Worm (Caenorhabditis elegans) whole organism, early embryonic: ENCODE data around the gene Y6E2A.1.

Experiments
- B0310.2 ChIP-seq: sonication (generic microtip); optimal IDR thresholded peaks from 2 replicates; lab custom pipeline; 2016; ENCODE audit warnings: mild to moderate bottlenecking, missing genetic modification characterization, missing compliant biosample characterization
- aly-1 ChIP-seq: sonication (generic microtip); optimal IDR thresholded peaks from 2 replicates; lab custom pipeline; 2016; ENCODE audit warnings: missing genetic modification characterization, missing compliant biosample characterization
- ama-1 ChIP-seq: fragments of 150-350 bp; optimal IDR thresholded peaks from 2 replicates; lab custom pipeline; 2014
- ceh-13 ChIP-seq: fragments of 200-800 bp; sonication (Bioruptor generic); optimal IDR thresholded peaks from 2 replicates; lab custom pipeline; 2018; ENCODE audit warnings: mild to moderate bottlenecking, missing genetic modification characterization, missing compliant biosample characterization
- ceh-36 ChIP-seq: sonication (generic microtip); optimal IDR thresholded peaks from 2 replicates; lab custom pipeline; 2016; ENCODE audit warnings: missing genetic modification characterization, inconsistent platforms, missing compliant biosample characterization
- flt-1 ChIP-seq: fragments of 200-800 bp; sonication (Bioruptor generic); IDR thresholded peaks from 2 replicates; pipeline ENCODE4 v1.3.6; 2022; ENCODE audit warnings: missing genetic modification characterization, missing compliant biosample characterization
- hmbx-1 ChIP-seq: sonication (generic microtip); optimal IDR thresholded peaks from 2 replicates; lab custom pipeline; 2016; ENCODE audit warnings: mild to moderate bottlenecking, missing genetic modification characterization, missing compliant biosample characterization
- hmg-4 ChIP-seq: fragments of 200-800 bp; sonication (Bioruptor generic); optimal IDR thresholded peaks from 2 replicates; lab custom pipeline; 2018; ENCODE audit warnings: mild to moderate bottlenecking, missing genetic modification characterization, missing compliant biosample characterization
- hnd-1 ChIP-seq: sonication (generic microtip); optimal IDR thresholded peaks from 2 replicates; lab custom pipeline; 2016; ENCODE audit warnings: missing genetic modification characterization, missing compliant biosample characterization
- pes-1 ChIP-seq: fragments of 200-800 bp; sonication (Bioruptor generic); IDR thresholded peaks from 2 replicates; pipeline ENCODE4 v1.3.6; 2022; ENCODE audit warnings: missing genetic modification reagents, missing genetic modification characterization, missing compliant biosample characterization
- scrt-1 ChIP-seq: fragments of 200-800 bp; sonication (Bioruptor generic); IDR thresholded peaks from 2 replicates; pipeline ENCODE4 v1.3.6; 2022; ENCODE audit warnings: missing genetic modification characterization, missing compliant biosample characterization
- sea-1 ChIP-seq: fragments of 200-800 bp; sonication (Bioruptor generic); conservative IDR thresholded peaks from 2 replicates; pipeline ENCODE4 v1.3.6; 2022; ENCODE audit warnings: missing genetic modification characterization, missing compliant biosample characterization
- tbx-11 ChIP-seq: fragments of 200-800 bp; sonication (Bioruptor generic); IDR thresholded peaks from 2 replicates; pipeline ENCODE4 v1.3.6; 2022; ENCODE audit warnings: missing genetic modification characterization, missing compliant biosample characterization
- tbx-37 ChIP-seq: fragments of 200-800 bp; sonication (Bioruptor generic); conservative IDR thresholded peaks from 2 replicates; pipeline ENCODE4 v1.3.6; 2022; ENCODE audit warnings: missing genetic modification reagents, missing genetic modification characterization, missing compliant biosample characterization

DNA sequence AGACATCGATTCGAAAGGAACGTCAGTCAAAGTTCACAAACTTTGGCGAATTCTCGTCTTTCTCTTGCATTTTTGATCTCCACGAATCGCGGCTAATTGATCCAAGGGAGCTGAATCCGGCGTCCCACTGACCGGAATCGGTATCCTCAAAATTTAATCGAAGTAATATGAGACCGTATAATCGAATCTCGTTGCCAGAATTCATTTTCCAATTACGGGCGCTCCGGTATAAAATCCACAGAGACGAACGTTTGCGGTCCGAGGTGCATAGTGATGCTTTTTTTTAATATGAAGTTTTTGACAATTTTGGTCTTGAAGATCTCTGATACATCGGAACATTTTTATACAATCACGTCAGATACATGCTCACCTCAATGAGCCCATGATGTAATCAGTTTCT, 47.3 kb upstream of the Y6E2A.1 start:
- TF ChIP-seq aly-1 (tag; lab: Kevin White, UChicago): no peak
- TF ChIP-seq ceh-36 (tag; lab: Kevin White, UChicago): no peak
- TF ChIP-seq ceh-13 (GFP tag; lab: Kevin White, UChicago): no peak
- no peak for TF ChIP-seq hnd-1 (tag; lab: Kevin White, UChicago)
- no peak for TF ChIP-seq scrt-1
- TF ChIP-seq sea-1 (GFP tag; lab: Robert Waterston, UW): no peak
- TF ChIP-seq pes-1 (GFP tag; lab: Robert Waterston, UW): no peak
- no peak for TF ChIP-seq ama-1 (lab: Kevin White, UChicago)
- no peak for TF ChIP-seq hmg-4 (GFP tag; lab: Kevin White, UChicago)
- no peak for TF ChIP-seq tbx-37 (GFP tag; lab: Robert Waterston, UW)
- no peak for TF ChIP-seq hmbx-1
- TF ChIP-seq B0310.2: no peak
- no peak for TF ChIP-seq tbx-11 (GFP tag; lab: Robert Waterston, UW)
- no peak for TF ChIP-seq flt-1
